Fruit fly (Drosophila melanogaster) whole organism, embryonic: ENCODE measurements around the gene Cypl.

Experiments
- Adf1 ChIP-seq: fragments of 200-800 bp; sonication (Bioruptor generic); IDR thresholded peaks from 2 replicates; pipeline ENCODE4 v1.3.6; 2022; ENCODE audit warnings: missing biosample characterization, missing genetic modification characterization
- Atf-2 ChIP-seq: fragments of 200-800 bp; sonication (Bioruptor generic); optimal IDR thresholded peaks from 2 replicates; lab custom pipeline; 2016; ENCODE audit warnings: missing biosample characterization, missing genetic modification characterization
- Blimp-1 ChIP-seq: fragments of 200-800 bp; sonication (Bioruptor generic); optimal IDR thresholded peaks from 3 replicates; lab custom pipeline; 2018; ENCODE audit warnings: missing biosample characterization, missing genetic modification characterization, mild to moderate bottlenecking, moderate library complexity, missing genetic modification reagents
- CG10147 ChIP-seq: fragments of 200-800 bp; sonication (Bioruptor generic); optimal IDR thresholded peaks from 2 replicates; lab custom pipeline; 2019; ENCODE audit warnings: missing biosample characterization, mild to moderate bottlenecking, missing genetic modification characterization, moderate library complexity
- CG1024 ChIP-seq: fragments of 200-800 bp; sonication (Bioruptor generic); IDR thresholded peaks from 2 replicates; pipeline ENCODE4 v1.3.6; 2022; ENCODE audit warnings: missing biosample characterization, missing genetic modification characterization
- CG10431 ChIP-seq: fragments of 200-800 bp; sonication (Bioruptor generic); optimal IDR thresholded peaks from 3 replicates; lab custom pipeline; 2018; ENCODE audit warnings: missing biosample characterization, mild to moderate bottlenecking, missing genetic modification characterization
- CG10565 ChIP-seq: fragments of 200-800 bp; sonication (Bioruptor generic); optimal IDR thresholded peaks from 3 replicates; lab custom pipeline; 2016; ENCODE audit warnings: missing biosample characterization, mild to moderate bottlenecking, missing genetic modification characterization
- CG11723 ChIP-seq: fragments of 200-800 bp; sonication (Bioruptor generic); optimal IDR thresholded peaks from 2 replicates; lab custom pipeline; 2017; ENCODE audit warnings: missing biosample characterization, mild to moderate bottlenecking, missing genetic modification characterization
- CG13296 ChIP-seq: fragments of 200-800 bp; sonication (Bioruptor generic); optimal IDR thresholded peaks from 3 replicates; lab custom pipeline; 2018; ENCODE audit warnings: missing biosample characterization, mild to moderate bottlenecking, missing genetic modification characterization
- CG13775 ChIP-seq: fragments of 200-800 bp; sonication (Bioruptor generic); optimal IDR thresholded peaks from 3 replicates; lab custom pipeline; 2017; ENCODE audit warnings: missing biosample characterization, mild to moderate bottlenecking, missing genetic modification characterization
- CG14965 ChIP-seq: fragments of 200-800 bp; sonication (Bioruptor generic); optimal IDR thresholded peaks from 2 replicates; lab custom pipeline; 2016; ENCODE audit warnings: missing biosample characterization, missing genetic modification characterization, borderline replicate concordance
- CG15269 ChIP-seq: fragments of 200-800 bp; sonication (Bioruptor generic); optimal IDR thresholded peaks from 2 replicates; lab custom pipeline; 2018; ENCODE audit warnings: missing biosample characterization, mild to moderate bottlenecking, missing genetic modification characterization, moderate library complexity
- CG1647 ChIP-seq: fragments of 200-800 bp; sonication (Bioruptor generic); optimal IDR thresholded peaks from 3 replicates; lab custom pipeline; 2016; ENCODE audit warnings: missing biosample characterization, missing genetic modification characterization
- CG17568 ChIP-seq: fragments of 200-800 bp; sonication (Bioruptor generic); optimal IDR thresholded peaks from 2 replicates; lab custom pipeline; 2018; ENCODE audit warnings: missing biosample characterization, mild to moderate bottlenecking, missing genetic modification characterization, moderate library complexity
- CG17912 ChIP-seq: fragments of 200-800 bp; sonication (Bioruptor generic); optimal IDR thresholded peaks from 2 replicates; lab custom pipeline; 2018; ENCODE audit warnings: missing biosample characterization, mild to moderate bottlenecking, missing genetic modification characterization
- CG1792 ChIP-seq: fragments of 200-800 bp; sonication (Bioruptor generic); optimal IDR thresholded peaks from 2 replicates; lab custom pipeline; 2016; ENCODE audit warnings: missing biosample characterization, missing genetic modification characterization
- CG30431 ChIP-seq: fragments of 200-800 bp; sonication (Bioruptor generic); optimal IDR thresholded peaks from 2 replicates; lab custom pipeline; 2017; ENCODE audit warnings: missing biosample characterization, missing genetic modification characterization
- CG31224 ChIP-seq: fragments of 200-800 bp; sonication (Bioruptor generic); IDR thresholded peaks from 2 replicates; pipeline ENCODE4 v1.3.6; 2022; ENCODE audit warnings: missing biosample characterization, missing genetic modification characterization
- CG32767 ChIP-seq: fragments of 200-800 bp; sonication (Bioruptor generic); IDR thresholded peaks from 2 replicates; pipeline ENCODE4 v1.3.6; 2022; ENCODE audit warnings: missing biosample characterization, missing genetic modification characterization
- CG3847 ChIP-seq: fragments of 200-800 bp; sonication (Bioruptor generic); IDR thresholded peaks from 2 replicates; pipeline ENCODE4 v1.3.6; 2022; ENCODE audit warnings: missing biosample characterization, missing genetic modification characterization
- CG4617 ChIP-seq: fragments of 200-800 bp; sonication (Bioruptor generic); optimal IDR thresholded peaks from 3 replicates; lab custom pipeline; 2016; ENCODE audit warnings: missing biosample characterization, missing genetic modification characterization, borderline replicate concordance
- CG4707 ChIP-seq: fragments of 200-800 bp; sonication (Bioruptor generic); optimal IDR thresholded peaks from 2 replicates; lab custom pipeline; 2018; ENCODE audit warnings: missing biosample characterization, mild to moderate bottlenecking, missing genetic modification characterization, moderate library complexity
- CG6654 ChIP-seq: fragments of 200-800 bp; sonication (Bioruptor generic); optimal IDR thresholded peaks from 2 replicates; lab custom pipeline; 2017; ENCODE audit warnings: missing biosample characterization, mild to moderate bottlenecking, missing genetic modification characterization
- CG7271 ChIP-seq: fragments of 200-800 bp; sonication (Bioruptor generic); optimal IDR thresholded peaks from 2 replicates; lab custom pipeline; 2018; ENCODE audit warnings: missing biosample characterization, mild to moderate bottlenecking, missing genetic modification characterization, moderate library complexity
- CG9817 ChIP-seq: fragments of 200-800 bp; sonication (Bioruptor generic); optimal IDR thresholded peaks from 2 replicates; lab custom pipeline; 2018; ENCODE audit warnings: missing biosample characterization, mild to moderate bottlenecking, missing genetic modification characterization, moderate library complexity
- Camta ChIP-seq: fragments of 200-800 bp; sonication (Bioruptor generic); optimal IDR thresholded peaks from 2 replicates; lab custom pipeline; 2016; ENCODE audit warnings: missing biosample characterization, missing genetic modification characterization
- D19B ChIP-seq: fragments of 200-800 bp; sonication (Bioruptor generic); optimal IDR thresholded peaks from 2 replicates; lab custom pipeline; 2017; ENCODE audit warnings: missing biosample characterization, mild to moderate bottlenecking, missing genetic modification characterization
- Dek ChIP-seq: fragments of 200-800 bp; sonication (Bioruptor generic); optimal IDR thresholded peaks from 3 replicates; lab custom pipeline; 2019; ENCODE audit warnings: missing biosample characterization, mild to moderate bottlenecking, missing genetic modification characterization, moderate library complexity
- Fer1 ChIP-seq: fragments of 200-800 bp; sonication (Bioruptor generic); optimal IDR thresholded peaks from 2 replicates; lab custom pipeline; 2017; ENCODE audit warnings: missing biosample characterization, mild to moderate bottlenecking, missing genetic modification characterization
- Fer3 ChIP-seq: fragments of 200-800 bp; sonication (Bioruptor generic); optimal IDR thresholded peaks from 2 replicates; lab custom pipeline; 2018; ENCODE audit warnings: missing biosample characterization, mild to moderate bottlenecking, missing genetic modification characterization, moderate library complexity
- GATAe ChIP-seq: fragments of 200-800 bp; sonication (Bioruptor generic); conservative IDR thresholded peaks from 2 replicates; pipeline ENCODE4 v1.3.6; 2022; ENCODE audit warnings: missing biosample characterization, missing genetic modification characterization
- Jarid2 ChIP-seq: fragments of 200-800 bp; sonication (Bioruptor generic); optimal IDR thresholded peaks from 3 replicates; lab custom pipeline; 2017; ENCODE audit warnings: mild to moderate bottlenecking, missing biosample characterization, missing genetic modification reagents, missing genetic modification characterization
- Med ChIP-seq: fragments of 200-800 bp; sonication (Bioruptor generic); peaks from one replicate; lab custom pipeline; 2016; ENCODE audit warnings: missing biosample characterization, missing genetic modification characterization, mild to moderate bottlenecking, inconsistent platforms, moderate library complexity
- Ravus ChIP-seq: fragments of 200-800 bp; sonication (Bioruptor generic); IDR thresholded peaks from 2 replicates; pipeline ENCODE4 v1.3.6; 2022; ENCODE audit warnings: missing biosample characterization, missing genetic modification characterization
- Scr ChIP-seq: fragments of 200-800 bp; sonication (Bioruptor generic); IDR thresholded peaks from 2 replicates; pipeline ENCODE4 v1.3.6; 2022; ENCODE audit warnings: missing biosample characterization, missing genetic modification characterization; ENCODE audit not compliant: partially characterized antibody
- Sox102F ChIP-seq: fragments of 200-800 bp; sonication (Bioruptor generic); optimal IDR thresholded peaks from 2 replicates; lab custom pipeline; 2018; ENCODE audit warnings: missing biosample characterization, mild to moderate bottlenecking, missing genetic modification characterization, moderate library complexity
- Ssrp ChIP-seq: fragments of 200-800 bp; sonication (Bioruptor generic); optimal IDR thresholded peaks from 2 replicates; lab custom pipeline; 2018; ENCODE audit warnings: missing biosample characterization, mild to moderate bottlenecking, missing genetic modification characterization, moderate library complexity
- Trl ChIP-seq, 3 experiments: fragments of >200 bp in 2 of 3; fragments of 200-800 bp in 1 of 3; sonication (Bioruptor generic) in 1 of 3; optimal IDR thresholded peaks; 2 replicates in 1 of 3; 3 replicates in 2 of 3; lab custom pipeline; 2016 to 2017; ENCODE audit warnings: missing biosample characterization in 1 of 3, missing genetic modification characterization in 1 of 3
- Usf ChIP-seq: fragments of 200-800 bp; sonication (Bioruptor generic); optimal IDR thresholded peaks from 2 replicates; lab custom pipeline; 2017; ENCODE audit warnings: missing genotype, missing biosample characterization, missing genetic modification characterization
- YL-1 ChIP-seq: fragments of 200-800 bp; sonication (Bioruptor generic); optimal IDR thresholded peaks from 3 replicates; lab custom pipeline; 2017; ENCODE audit warnings: missing biosample characterization, mild to moderate bottlenecking, missing genetic modification characterization
- crc ChIP-seq: fragments of 200-800 bp; sonication (Bioruptor generic); optimal IDR thresholded peaks from 2 replicates; lab custom pipeline; 2016; ENCODE audit warnings: missing biosample characterization, missing genetic modification characterization
- her ChIP-seq: fragments of 200-800 bp; sonication (Bioruptor generic); optimal IDR thresholded peaks from 2 replicates; lab custom pipeline; 2016; ENCODE audit warnings: missing biosample characterization, missing genetic modification characterization
- hth ChIP-seq: fragments of >200 bp; optimal IDR thresholded peaks from 2 replicates; lab custom pipeline; 2017; ENCODE audit warnings: inconsistent platforms
- lov ChIP-seq, 2 experiments: fragments of 200-800 bp in 1 of 2; fragments of >200 bp in 1 of 2; sonication (Bioruptor generic) in 1 of 2; IDR thresholded peaks in 1 of 2; optimal IDR thresholded peaks in 1 of 2; 2 replicates in 1 of 2; 3 replicates in 1 of 2; pipeline versions ENCODE4 v1.3.6 to Lab custom; 2017 to 2022; ENCODE audit warnings: missing biosample characterization in 1 of 2, missing genetic modification characterization in 1 of 2
- mirr ChIP-seq: fragments of 200-800 bp; sonication (Bioruptor generic); optimal IDR thresholded peaks from 3 replicates; lab custom pipeline; 2018; ENCODE audit warnings: missing biosample characterization, mild to moderate bottlenecking, missing genetic modification characterization
- prd ChIP-seq, 3 experiments: fragments of >200 bp in 2 of 3; fragments of 200-800 bp in 1 of 3; sonication (Bioruptor generic) in 1 of 3; optimal IDR thresholded peaks in 2 of 3; IDR thresholded peaks in 1 of 3; 2 replicates in 2 of 3; 3 replicates in 1 of 3; pipeline versions ENCODE4 v1.3.6 to Lab custom; 2017 to 2022; ENCODE audit warnings: missing biosample characterization in 1 of 3, missing genetic modification characterization in 1 of 3
- sens ChIP-seq: fragments of 200-800 bp; sonication (Bioruptor generic); peaks from one replicate; lab custom pipeline; 2016; ENCODE audit warnings: missing biosample characterization, missing genetic modification characterization
- stc ChIP-seq: fragments of 200-800 bp; sonication (Bioruptor generic); IDR thresholded peaks from 2 replicates; pipeline ENCODE4 v1.3.6; 2022; ENCODE audit warnings: missing biosample characterization, missing genetic modification characterization
- tup ChIP-seq: fragments of 200-800 bp; sonication (Bioruptor generic); optimal IDR thresholded peaks from 2 replicates; lab custom pipeline; 2016; ENCODE audit warnings: missing biosample characterization, mild to moderate bottlenecking, missing genetic modification characterization, moderate library complexity

Cypl gene

DNA sequence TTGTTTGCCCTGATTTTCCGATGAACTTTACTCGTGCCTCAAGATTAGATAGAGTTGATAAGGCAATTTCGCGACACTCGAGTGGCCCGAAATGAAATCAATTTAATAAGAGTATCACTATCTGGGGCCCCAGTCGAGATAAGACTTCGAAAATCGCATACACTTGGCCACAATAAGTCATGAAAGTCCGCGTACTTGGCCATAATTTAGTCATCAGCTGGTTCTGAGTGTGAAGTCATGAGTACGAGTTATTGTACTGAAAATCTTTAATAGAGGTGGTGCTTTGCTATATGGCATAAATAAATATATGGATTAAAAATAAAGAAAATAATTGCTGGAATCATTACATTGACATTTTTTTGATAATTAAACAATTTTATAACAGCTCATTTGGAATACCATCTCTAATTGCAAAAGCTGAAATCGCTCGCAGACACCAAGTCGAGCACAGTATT is 30.9 kb downstream of the Cypl start (continued):
- no peak for TF ChIP-seq Adf1 (GFP tag; lab: Robert Waterston, UW)
- no peak for TF ChIP-seq CG4617 (GFP tag; lab: Kevin White, UChicago)
- peak; percentile 47 for TF ChIP-seq Fer3 (tag; lab: Kevin White, UChicago)
- no peak for TF ChIP-seq CG6654
- TF ChIP-seq CG1024 (GFP tag; lab: Robert Waterston, UW), result no peak
- no peak for TF ChIP-seq CG13775 (GFP tag; lab: Kevin White, UChicago)
- no peak for TF ChIP-seq CG10431 (GFP tag; lab: Kevin White, UChicago)
- no peak for TF ChIP-seq CG17912
- no peak for TF ChIP-seq CG30431 (GFP tag; lab: Kevin White, UChicago)
- no peak for TF ChIP-seq sens (GFP tag; lab: Kevin White, UChicago)
- no peak for TF ChIP-seq Sox102F (GFP tag; lab: Kevin White, UChicago)
- TF ChIP-seq Trl (optimal IDR thresholded peaks at IDR 0.05; lab: Kevin White, UChicago), result no peak
- TF ChIP-seq Trl (GFP tag; optimal IDR thresholded peaks at IDR 0.05; lab: Kevin White, UChicago), result no peak
- no peak for TF ChIP-seq CG1647 (GFP tag; lab: Kevin White, UChicago)
- no peak for TF ChIP-seq CG7271
- no peak for TF ChIP-seq CG32767 (GFP tag; lab: Robert Waterston, UW)
- TF ChIP-seq tup (GFP tag; lab: Kevin White, UChicago), result no peak
- peak; percentile 21 for TF ChIP-seq CG13296 (GFP tag; lab: Kevin White, UChicago)
- TF ChIP-seq CG10565 (GFP tag; lab: Kevin White, UChicago), result no peak
- TF ChIP-seq GATAe (GFP tag; lab: Robert Waterston, UW), result peak; percentile 55; the same call in 1 of the 2 replicates
- TF ChIP-seq lov (optimal IDR thresholded peaks at IDR 0.05; lab: Kevin White, UChicago), result no peak
- TF ChIP-seq lov (GFP tag; IDR thresholded peaks at IDR 0.05; lab: Robert Waterston, UW), result no peak
- peak; percentile 64 for TF ChIP-seq mirr (GFP tag; lab: Kevin White, UChicago)
- TF ChIP-seq prd (optimal IDR thresholded peaks at IDR 0.05; lab: Kevin White, UChicago), result no peak
- no peak for TF ChIP-seq prd (GFP tag; IDR thresholded peaks at IDR 0.05; lab: Robert Waterston, UW)
- peak; percentile 46 for TF ChIP-seq Fer1
- peak; percentile 22; the same call in 1 of the 2 replicates for TF ChIP-seq CG31224 (GFP tag; lab: Robert Waterston, UW)
- TF ChIP-seq CG14965, result no peak
- TF ChIP-seq hth (lab: Kevin White, UChicago), result no peak
- TF ChIP-seq Jarid2 (GFP tag; lab: Kevin White, UChicago), result no peak
- TF ChIP-seq her (GFP tag; lab: Kevin White, UChicago), result no peak
- TF ChIP-seq stc, result no peak
- peak; percentile 7 for TF ChIP-seq CG17568
- TF ChIP-seq YL-1, result no peak
- no peak for TF ChIP-seq Scr (GFP tag; lab: Robert Waterston, UW)
- TF ChIP-seq crc (GFP tag; lab: Kevin White, UChicago), result no peak
- TF ChIP-seq Usf (GFP tag; lab: Kevin White, UChicago), result no peak
- no peak for TF ChIP-seq CG4707 (GFP tag; lab: Kevin White, UChicago)
- no peak for TF ChIP-seq CG10147 (GFP tag; lab: Kevin White, UChicago)
- no peak for TF ChIP-seq Med (GFP tag; lab: Kevin White, UChicago)
- no peak for TF ChIP-seq Atf-2
- TF ChIP-seq CG9817, result no peak
- TF ChIP-seq CG1792, result no peak
- no peak for TF ChIP-seq D19B
- no peak for TF ChIP-seq Ravus
- no peak for TF ChIP-seq Blimp-1 (GFP tag; lab: Kevin White, UChicago)
- TF ChIP-seq Dek (tag; lab: Kevin White, UChicago), result peak; percentile 35
- no peak for TF ChIP-seq CG11723 (GFP tag; lab: Kevin White, UChicago)
- no peak for TF ChIP-seq Ssrp (tag; lab: Kevin White, UChicago)
- peak; percentile 41 for TF ChIP-seq CG15269 (tag; lab: Kevin White, UChicago)
- no peak for TF ChIP-seq Camta (GFP tag; lab: Kevin White, UChicago)
- TF ChIP-seq CG3847 (GFP tag; lab: Robert Waterston, UW), result no peak
